Fruit fly (Drosophila melanogaster) whole organism: ENCODE data around the gene Est-Q.

ENCODE experiments used
- Dll ChIP-seq: fragments of >200 bp; optimal IDR thresholded peaks from 2 replicates; lab custom pipeline; 2017
- EcR ChIP-seq, 2 experiments: fragments of >200 bp; optimal IDR thresholded peaks; 2 replicates each; lab custom pipeline; 2017; ENCODE audit warnings: missing biosample characterization in 2 of 2, missing genetic modification characterization in 2 of 2, missing genetic modification reagents in 2 of 2
- psq ChIP-seq: fragments of >200 bp; optimal IDR thresholded peaks from 2 replicates; lab custom pipeline; 2017
- usp ChIP-seq: fragments of >200 bp; optimal IDR thresholded peaks from 2 replicates; lab custom pipeline; 2017; ENCODE audit warnings: missing biosample characterization, missing genetic modification characterization, mixed read lengths

- TF ChIP-seq usp (GFP tag; lab: Kevin White, UChicago) (no peak), psq (no peak), EcR (GFP tag; optimal IDR thresholded peaks at IDR 0.05; lab: Kevin White, UChicago) (no peak), Dll (no peak)
Observed at dm6 chr3L:21458736-21459135, 42.5 kb upstream of the Est-Q start.
